Fruit fly (Drosophila melanogaster): Measurements from ENCODE around the gene Dnali1.

Gene Dnali1

dm6 chr3R:11851939-11852338, 41.2 kb downstream of the Dnali1 start (continued):
- TF ChIP-seq CG7271 (tag; optimal IDR thresholded peaks at IDR 0.05) = no peak

DNA sequence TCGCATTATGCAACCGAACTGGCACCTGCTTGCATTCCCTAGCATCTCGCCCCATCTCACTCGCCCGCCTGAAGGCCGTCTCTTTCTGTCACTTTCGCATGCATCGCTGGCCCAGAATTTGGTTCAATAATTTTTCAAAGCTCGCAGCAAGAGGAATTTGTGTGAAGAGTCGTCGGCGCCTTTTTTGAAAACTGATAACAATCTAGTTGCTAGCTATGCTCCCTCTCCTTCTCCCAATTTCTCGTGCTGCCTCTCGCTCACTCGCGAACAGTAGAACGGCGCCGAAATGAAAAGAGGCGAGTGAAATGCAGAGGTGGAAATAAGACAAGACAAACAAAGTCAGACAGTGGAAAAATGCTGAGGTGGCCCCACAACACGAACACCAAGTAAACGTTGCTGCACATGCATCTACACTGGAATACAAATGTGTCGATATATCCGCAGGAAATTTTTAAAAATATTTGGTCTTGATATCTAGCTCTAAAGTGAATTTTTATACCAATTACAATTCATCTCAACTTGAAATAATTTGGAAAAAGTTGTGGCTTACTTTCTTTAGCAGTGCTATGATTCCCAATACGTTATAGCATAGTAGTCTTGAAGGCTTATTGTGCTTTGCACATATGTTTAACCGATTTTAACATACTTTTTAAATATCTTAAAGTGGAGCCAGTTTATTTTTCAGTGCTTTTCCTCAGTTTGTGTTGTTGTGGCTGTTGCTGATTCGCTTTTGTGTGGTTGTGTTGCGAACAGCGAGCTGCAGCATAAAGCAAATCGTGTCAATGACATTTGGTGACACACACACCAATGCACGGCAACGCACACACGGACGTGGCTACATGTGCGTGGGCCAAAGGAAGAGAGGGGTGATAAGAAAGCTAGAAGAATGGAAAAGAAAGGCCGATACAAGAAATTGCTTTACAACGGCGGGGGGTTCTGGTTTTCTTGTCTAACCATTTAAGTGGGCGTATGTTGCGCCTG, 41.9 kb downstream of the Dnali1 start:
- TF ChIP-seq danr (GFP tag; IDR thresholded peaks at IDR 0.05) (peak; percentile 19; the same call in 1 of the 2 replicates), CG13287 (GFP tag; IDR thresholded peaks at IDR 0.05; ENCODE audit: partially characterized antibody) (no peak), ewg (GFP tag; optimal IDR thresholded peaks at IDR 0.05) (peak; percentile 85), CG12104 (GFP tag; optimal IDR thresholded peaks at IDR 0.05) (peak; percentile 48), NK7.1 (GFP tag; optimal IDR thresholded peaks at IDR 0.05) (peak; percentile 42), Elba2 (GFP tag; optimal IDR thresholded peaks at IDR 0.05) (no peak), CG14965 (GFP tag; optimal IDR thresholded peaks at IDR 0.05; ENCODE audit: borderline replicate concordance) (no peak), Antp (GFP tag; optimal IDR thresholded peaks at IDR 0.05) (peak; percentile 60), CG18262 (tag; optimal IDR thresholded peaks at IDR 0.05) (peak; percentile 97), cg (GFP tag; optimal IDR thresholded peaks at IDR 0.05) (peak; percentile 73), CG7271 (tag; optimal IDR thresholded peaks at IDR 0.05) (no peak), pfk (GFP tag; optimal IDR thresholded peaks at IDR 0.05) (no peak), gem (tag; optimal IDR thresholded peaks at IDR 0.05) (peak; percentile 93), crp (GFP tag; optimal IDR thresholded peaks at IDR 0.05) (peak in 1 of 2 experiments; percentile 50), tgo (GFP tag; IDR thresholded peaks at IDR 0.05) (peak; percentile 45; the same call in 1 of the 3 replicates), CG4282 (GFP tag; optimal IDR thresholded peaks at IDR 0.05) (no peak), CG4617 (GFP tag; optimal IDR thresholded peaks at IDR 0.05; ENCODE audit: borderline replicate concordance) (peak; percentile 35), CG12236 (GFP tag; optimal IDR thresholded peaks at IDR 0.05) (peak; percentile 77), lmd (GFP tag; IDR thresholded peaks at IDR 0.05) (peak; percentile 85), fd102C (GFP tag; optimal IDR thresholded peaks at IDR 0.05) (no peak), CG13894 (tag; optimal IDR thresholded peaks at IDR 0.05) (no peak), CG8924 (tag; optimal IDR thresholded peaks at IDR 0.05) (peak; percentile 87), ftz-f1 (GFP tag; optimal IDR thresholded peaks at IDR 0.05) (no peak), CG3838 (GFP tag; optimal IDR thresholded peaks at IDR 0.05) (peak; percentile 9), H15 (GFP tag; IDR thresholded peaks at IDR 0.05) (no peak), Chrac-16 (GFP tag; optimal IDR thresholded peaks at IDR 0.05) (peak; percentile 65), CG32767 (GFP tag; IDR thresholded peaks at IDR 0.05) (peak; percentile 25; the same call in 1 of the 2 replicates), prd (optimal IDR thresholded peaks at IDR 0.05) (no peak), prd (GFP tag; IDR thresholded peaks at IDR 0.05) (peak; percentile 80; the same call in 2 of the 3 replicates), CG10267 (tag; optimal IDR thresholded peaks at IDR 0.05) (peak; percentile 82), Gug (GFP tag; IDR thresholded peaks at IDR 0.05) (peak; percentile 59; the same call in 2 of the 4 replicates), CHES-1-like (GFP tag; optimal IDR thresholded peaks at IDR 0.05) (no peak), Bteb2 (GFP tag; optimal IDR thresholded peaks at IDR 0.05) (no peak), CG10366 (GFP tag; IDR thresholded peaks at IDR 0.05) (peak; percentile 43; the same call in 1 of the 2 replicates), Mad (GFP tag; optimal IDR thresholded peaks at IDR 0.05) (peak; percentile 51), CG11695 (GFP tag; IDR thresholded peaks at IDR 0.05) (peak; percentile 41; the same call in 1 of the 3 replicates), CG15601 (tag; optimal IDR thresholded peaks at IDR 0.05) (peak; percentile 94), Sin3A (optimal IDR thresholded peaks at IDR 0.05) (no peak), tap (tag; optimal IDR thresholded peaks at IDR 0.05) (peak; percentile 80), trem (tag; optimal IDR thresholded peaks at IDR 0.05) (peak; percentile 89), zen (tag; optimal IDR thresholded peaks at IDR 0.05) (peak; percentile 55), Mrtf (GFP tag; IDR thresholded peaks at IDR 0.05) (no peak), dan (GFP tag; IDR thresholded peaks at IDR 0.05) (peak; percentile 34; the same call in 1 of the 2 replicates), corto (GFP tag; optimal IDR thresholded peaks at IDR 0.05) (no peak), CG6765 (GFP tag; optimal IDR thresholded peaks at IDR 0.05) (no peak)

Data from whole organism, embryonic.